Worm (Caenorhabditis elegans): ENCODE data around the gene tbx-34.
A peak's percentile ranks its signal among the peaks of the same experiment; 100 is the strongest.

The tbx-34 gene

DNA sequence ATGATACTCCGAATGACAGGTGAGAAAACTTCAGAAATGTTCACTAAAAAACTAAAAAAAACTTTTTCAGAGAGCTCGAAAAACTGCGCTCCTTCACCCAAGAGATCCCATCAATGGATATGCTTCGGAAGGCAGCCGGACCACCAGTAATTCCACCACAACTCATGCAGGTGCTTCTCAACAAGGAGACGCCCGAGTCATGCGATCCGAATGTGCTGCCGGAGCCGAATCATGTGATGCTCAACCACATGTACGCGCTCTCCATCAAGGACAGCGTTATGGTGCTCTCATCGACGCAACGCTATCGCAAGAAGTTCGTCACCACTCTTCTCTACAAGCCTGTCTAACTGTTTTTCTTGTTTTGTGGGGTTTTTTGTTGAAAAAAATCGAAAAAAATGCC, 19.7 kb upstream of the tbx-34 start:
- no peak for TF ChIP-seq D2030.7 (GFP tag; IDR thresholded peaks at IDR 0.05)
- TF ChIP-seq fkh-3 (tag; optimal IDR thresholded peaks at IDR 0.05): no peak
- no peak for TF ChIP-seq nhr-120 (GFP tag; IDR thresholded peaks at IDR 0.05)
- no peak for TF ChIP-seq snpc-1.3 (tag; optimal IDR thresholded peaks at IDR 0.05; ENCODE audit: insufficient read depth)
- no peak for TF ChIP-seq ceh-91 (GFP tag; IDR thresholded peaks at IDR 0.05)
- no peak for TF ChIP-seq mcd-1 (GFP tag; IDR thresholded peaks at IDR 0.05)
- TF ChIP-seq lin-35 (GFP tag; optimal IDR thresholded peaks at IDR 0.05): no peak
- no peak for TF ChIP-seq nfya-2 (GFP tag; IDR thresholded peaks at IDR 0.05)
- TF ChIP-seq tbp1 (GFP tag; optimal IDR thresholded peaks at IDR 0.05): no peak
- TF ChIP-seq zim-3 (tag; optimal IDR thresholded peaks at IDR 0.05): no peak
- TF ChIP-seq lin-26 (GFP tag; IDR thresholded peaks at IDR 0.05): no peak
- TF ChIP-seq mel-28 (tag; optimal IDR thresholded peaks at IDR 0.05; ENCODE audit: borderline replicate concordance): no peak
- TF ChIP-seq somi-1 (GFP tag; optimal IDR thresholded peaks at IDR 0.05): no peak
- no peak for TF ChIP-seq B0019.2 (GFP tag; conservative IDR thresholded peaks at IDR 0.05)
- TF ChIP-seq ceh-27 (GFP tag; optimal IDR thresholded peaks at IDR 0.05): no peak
- TF ChIP-seq F23B12.7 (tag; optimal IDR thresholded peaks at IDR 0.05; ENCODE audit: insufficient read depth): no peak
- TF ChIP-seq ets-4 (GFP tag; optimal IDR thresholded peaks at IDR 0.05): no peak

DNA sequence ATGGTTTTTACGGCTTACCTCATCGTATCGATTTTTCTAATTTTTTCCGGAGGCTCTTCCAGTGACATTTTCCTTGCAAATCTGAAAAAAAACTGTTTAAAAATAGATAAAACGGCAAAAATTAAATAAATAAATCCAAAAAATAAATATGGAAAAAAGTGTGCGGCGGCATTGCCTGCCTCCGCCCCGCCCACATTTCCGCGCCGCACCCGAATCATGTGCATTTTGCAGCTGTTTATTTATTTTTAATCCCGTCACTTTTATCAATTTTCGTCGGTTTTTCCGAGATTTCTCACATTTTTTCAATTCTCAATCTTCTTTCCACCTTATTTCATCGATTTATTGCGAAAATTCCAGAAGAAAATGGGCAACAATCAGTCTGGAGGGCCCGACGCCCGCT, 18.7 kb upstream of the tbx-34 start, which contains the start of the genes Y47D3A.14 and aakb-2:
Y47D3A.14 (minus strand) TSS at position 81 of the 400 bp plus-strand sequence.
aakb-2 (plus strand) TSS at position 356 of the 400 bp plus-strand sequence.
- TF ChIP-seq mes-4 (tag; optimal IDR thresholded peaks at IDR 0.05) (no peak), fkh-3 (tag; optimal IDR thresholded peaks at IDR 0.05) (no peak), dpff-1 (tag; optimal IDR thresholded peaks at IDR 0.05) (no peak), tbp1 (GFP tag; optimal IDR thresholded peaks at IDR 0.05) (peak; percentile 9), egrh-3 (GFP tag; IDR thresholded peaks at IDR 0.05) (0 out of 2 replicates have a peak, but pooled peaks have one; percentile 5), somi-1 (GFP tag; optimal IDR thresholded peaks at IDR 0.05) (no peak), dox-1 (GFP tag; IDR thresholded peaks at IDR 0.05) (peak; percentile 42; the same call in 1 of the 2 replicates), zfh-2 (GFP tag; conservative IDR thresholded peaks at IDR 0.05) (peak; percentile 52), mxl-1 (tag; optimal IDR thresholded peaks at IDR 0.05) (no peak), tbx-9 (tag; optimal IDR thresholded peaks at IDR 0.05; ENCODE audit: borderline replicate concordance) (no peak), nhr-80 (tag; optimal IDR thresholded peaks at IDR 0.05) (peak; percentile 25), F49E8.2 (tag; optimal IDR thresholded peaks at IDR 0.05; ENCODE audit: insufficient read depth) (no peak), cebp-2 (GFP tag; IDR thresholded peaks at IDR 0.05) (no peak), ztf-28 (GFP tag; IDR thresholded peaks at IDR 0.05) (no peak), T07F8.4 (tag; optimal IDR thresholded peaks at IDR 0.05) (no peak), repo-1 (tag; optimal IDR thresholded peaks at IDR 0.05) (no peak), ztf-18 (tag; optimal IDR thresholded peaks at IDR 0.05) (no peak), hrde-1 (tag; optimal IDR thresholded peaks at IDR 0.05; ENCODE audit: borderline replicate concordance) (no peak), ceh-100 (GFP tag; IDR thresholded peaks at IDR 0.05) (peak; percentile 55), snpc-1.3 (tag; optimal IDR thresholded peaks at IDR 0.05; ENCODE audit: insufficient read depth) (no peak), B0336.3 (GFP tag; IDR thresholded peaks at IDR 0.05) (peak; percentile 33; the same call in 1 of the 2 replicates), aptf-3 (GFP tag; IDR thresholded peaks at IDR 0.05) (no peak), F52B5.7 (tag; optimal IDR thresholded peaks at IDR 0.05) (no peak), F33H1.4 (GFP tag; IDR thresholded peaks at IDR 0.05) (no peak), let-607 (tag; optimal IDR thresholded peaks at IDR 0.05) (no peak), F22D6.2 (tag; optimal IDR thresholded peaks at IDR 0.05) (no peak), F39B2.1 (GFP tag; IDR thresholded peaks at IDR 0.05) (no peak), Y67H2A.10 (GFP tag; conservative IDR thresholded peaks at IDR 0.05) (no peak), egl-18 (GFP tag; IDR thresholded peaks at IDR 0.05) (no peak), K12H6.12 (tag; optimal IDR thresholded peaks at IDR 0.05) (no peak), F10E7.11 (tag; optimal IDR thresholded peaks at IDR 0.05) (no peak), ceh-79 (tag; optimal IDR thresholded peaks at IDR 0.05) (no peak), snpc-4 (GFP tag; optimal IDR thresholded peaks at IDR 0.05) (no peak), snpc-4 (tag; optimal IDR thresholded peaks at IDR 0.05) (peak in 1 of 4 experiments; percentile 6), madf-10 (tag; optimal IDR thresholded peaks at IDR 0.05) (no peak)
